Worm (Caenorhabditis elegans): ENCODE data around the gene nhr-100.
A peak's percentile ranks its signal among the peaks of the same experiment; 100 is the strongest.
"Not testable (repeated sequence)": the region's sequence is repeated elsewhere in the genome, so short reads cannot be mapped to it uniquely, and the experiment has no call there.

The nhr-100 gene

DNA sequence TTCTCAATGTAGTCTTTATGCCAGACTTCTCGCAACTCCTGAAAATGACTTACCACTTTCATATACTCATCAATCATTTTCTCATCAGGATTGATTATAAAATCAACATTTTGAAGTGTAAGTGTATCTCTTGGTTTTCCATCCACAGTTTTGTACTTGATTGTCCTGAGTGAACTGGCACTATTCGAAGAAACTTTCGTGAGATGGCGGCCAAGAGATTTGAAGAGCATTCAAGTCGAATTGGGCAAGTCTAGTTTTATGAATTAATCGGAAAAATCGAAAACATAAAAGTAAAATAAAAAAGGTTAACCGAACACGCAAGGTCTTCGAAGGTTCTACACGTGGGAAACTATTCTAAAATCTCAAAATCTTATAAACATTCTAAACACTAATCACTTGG is 14.4 kb downstream of the nhr-100 start, which contains the start of gene C28D4.7:
C28D4.7 (minus strand) TSS at position 265 of the 400 bp plus-strand sequence.
- TF ChIP-seq W03F9.2 (tag; optimal IDR thresholded peaks at IDR 0.05) (no peak), him-1 (tag; optimal IDR thresholded peaks at IDR 0.05) (no peak), dao-5 (tag; optimal IDR thresholded peaks at IDR 0.05) (no peak)

- TF ChIP-seq W03F9.2 (tag; optimal IDR thresholded peaks at IDR 0.05) (no peak), dao-5 (tag; optimal IDR thresholded peaks at IDR 0.05) (no peak), him-1 (tag; optimal IDR thresholded peaks at IDR 0.05) (no peak)
Observed at ce11 chrIV:9744905-9745304, 16.4 kb downstream of the nhr-100 start, which contains the start of gene C28D4.4. Gene C28D4.4 (minus strand): TSS chrIV:9745005.

- TF ChIP-seq dao-5 (tag; optimal IDR thresholded peaks at IDR 0.05), result no peak
- TF ChIP-seq W03F9.2 (tag; optimal IDR thresholded peaks at IDR 0.05), result no peak
- no peak for TF ChIP-seq him-1 (tag; optimal IDR thresholded peaks at IDR 0.05)
Observed at ce11 chrIV:9746762-9747161, 18.3 kb downstream of the nhr-100 start, which contains the start of gene C28D4.5. Gene C28D4.5 (minus strand): TSS chrIV:9746862.

DNA sequence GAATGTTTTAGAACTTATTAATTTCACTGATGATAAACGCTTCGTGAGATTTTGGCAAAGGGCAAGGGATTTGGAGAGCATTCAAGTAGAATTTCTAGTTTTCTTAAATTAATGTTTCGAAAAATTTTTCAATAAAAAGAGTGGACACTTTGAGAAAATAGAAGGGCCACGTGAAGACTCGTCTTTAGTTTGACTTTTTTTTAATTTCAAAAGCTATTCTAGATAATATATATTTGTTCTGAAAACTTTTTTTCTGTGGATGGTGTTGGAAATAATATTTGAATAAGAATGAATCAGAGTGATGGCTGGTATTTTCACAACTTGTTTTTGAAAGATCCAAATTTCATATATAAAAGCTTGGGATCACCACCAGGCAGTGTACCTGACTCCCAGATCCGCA is 19.9 kb downstream of the nhr-100 start, which contains the start of gene C28D4.8:
C28D4.8 (minus strand) TSS at position 101 of the 400 bp plus-strand sequence.
- TF ChIP-seq dao-5 (tag; optimal IDR thresholded peaks at IDR 0.05) (no peak), him-1 (tag; optimal IDR thresholded peaks at IDR 0.05) (no peak), W03F9.2 (tag; optimal IDR thresholded peaks at IDR 0.05) (no peak)

- no peak for TF ChIP-seq him-1 (tag; optimal IDR thresholded peaks at IDR 0.05)
- TF ChIP-seq W03F9.2 (tag; optimal IDR thresholded peaks at IDR 0.05), result no peak
- TF ChIP-seq dao-5 (tag; optimal IDR thresholded peaks at IDR 0.05), result no peak
Observed at ce11 chrIV:9755713-9756112, 27.2 kb downstream of the nhr-100 start.

ce11 chrIV:9756647-9757424 is 28.4 kb downstream of the nhr-100 start:
- peak; percentile 41 for TF ChIP-seq W03F9.2 (tag; optimal IDR thresholded peaks at IDR 0.05)
- no peak for TF ChIP-seq him-1 (tag; optimal IDR thresholded peaks at IDR 0.05)

ce11 chrIV:9757425-9757740 is 28.9 kb downstream of the nhr-100 start, which contains the start of gene nhr-97:
Gene nhr-97 (plus strand): TSS chrIV:9757641.
- TF ChIP-seq W03F9.2 (tag; optimal IDR thresholded peaks at IDR 0.05) (no peak), dao-5 (tag; optimal IDR thresholded peaks at IDR 0.05) (no peak)

- TF ChIP-seq W03F9.2 (tag; optimal IDR thresholded peaks at IDR 0.05) (no peak), him-1 (tag; optimal IDR thresholded peaks at IDR 0.05) (no peak), dao-5 (tag; optimal IDR thresholded peaks at IDR 0.05) (no peak)
Observed at ce11 chrIV:9761751-9762150, 33.3 kb downstream of the nhr-100 start.

DNA sequence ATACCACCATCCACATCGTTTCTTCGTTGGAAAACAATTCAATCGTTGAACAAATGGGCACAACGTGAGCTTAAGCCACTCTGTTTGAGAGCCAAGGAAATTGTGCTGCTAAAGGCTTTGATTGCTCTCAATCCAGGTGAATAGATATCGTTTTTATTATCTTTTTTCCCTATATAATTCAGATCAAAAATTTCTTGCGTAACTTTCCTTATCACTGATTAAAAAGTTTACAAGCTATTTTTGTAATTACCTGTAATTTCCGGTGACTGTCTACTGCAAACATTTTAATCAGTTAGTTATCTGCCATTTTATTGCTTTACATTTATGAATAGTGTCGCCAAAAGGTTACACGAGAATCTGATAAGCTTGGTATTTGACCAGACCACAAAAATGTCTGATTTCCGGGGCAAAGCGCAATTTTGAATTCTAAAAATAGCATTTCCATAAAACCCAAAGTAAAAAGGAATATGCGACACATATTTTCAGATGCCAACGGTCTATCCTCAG is 34.2 kb downstream of the nhr-100 start:
- TF ChIP-seq him-1 (tag; optimal IDR thresholded peaks at IDR 0.05) (no peak), W03F9.2 (tag; optimal IDR thresholded peaks at IDR 0.05) (no peak), dao-5 (tag; optimal IDR thresholded peaks at IDR 0.05) (no peak)

DNA sequence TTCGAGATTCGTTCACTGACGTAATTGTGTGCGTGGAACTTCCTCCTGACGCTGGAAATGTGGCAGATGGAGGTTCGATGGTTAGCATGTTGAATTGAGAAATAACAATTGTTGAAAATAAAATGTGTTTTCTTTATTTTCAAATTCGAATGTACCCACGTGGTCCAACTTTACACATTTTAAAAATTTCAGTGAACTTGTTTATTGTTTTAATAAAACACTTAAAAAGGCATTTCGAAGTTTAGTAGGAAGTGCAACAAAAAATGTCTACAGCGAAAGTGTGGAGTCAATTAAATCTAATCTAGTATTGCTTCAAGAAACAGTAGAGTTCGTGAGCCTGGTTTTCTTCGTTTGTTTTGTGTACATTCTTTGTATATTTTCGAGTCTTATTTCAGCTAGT is 37.8 kb downstream of the nhr-100 start, which contains the start of gene ssp-36:
ssp-36 (minus strand) TSS at position 101 of the 400 bp plus-strand sequence.
- TF ChIP-seq dao-5 (tag; optimal IDR thresholded peaks at IDR 0.05), result no peak
- TF ChIP-seq him-1 (tag; optimal IDR thresholded peaks at IDR 0.05), result no peak
- no peak for TF ChIP-seq W03F9.2 (tag; optimal IDR thresholded peaks at IDR 0.05)

DNA sequence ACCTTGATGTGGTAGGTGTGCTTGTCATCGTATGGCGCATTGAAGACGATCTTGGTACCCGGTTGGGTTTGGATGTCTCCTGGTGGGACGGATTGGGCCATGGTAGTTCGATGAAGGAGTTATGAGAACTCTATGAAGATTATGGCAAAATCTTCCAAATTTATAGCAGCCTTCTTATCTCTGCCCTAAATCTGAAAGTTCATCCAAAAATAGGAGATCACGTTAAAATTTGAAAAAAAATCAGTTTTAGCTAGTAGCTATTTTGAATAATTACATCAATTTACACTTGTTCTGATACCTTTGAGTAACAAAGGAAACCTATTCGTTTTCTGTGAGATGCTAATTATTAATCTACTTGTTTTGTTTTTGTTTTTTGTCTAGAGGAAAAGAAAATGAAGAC is 38.6 kb downstream of the nhr-100 start, which contains the start of gene msp-79:
msp-79 (minus strand) TSS at position 101 of the 400 bp plus-strand sequence.
- TF ChIP-seq him-1, W03F9.2, dao-5 (tag; optimal IDR thresholded peaks at IDR 0.05): not testable (repeated sequence)

- TF ChIP-seq W03F9.2, him-1, dao-5 (tag; optimal IDR thresholded peaks at IDR 0.05): not testable (repeated sequence)
Observed at ce11 chrIV:9769746-9770145, 41.3 kb downstream of the nhr-100 start, which contains the start of gene msp-78. Gene msp-78 (plus strand): TSS chrIV:9770046.

- no peak for TF ChIP-seq W03F9.2 (tag; optimal IDR thresholded peaks at IDR 0.05)
- TF ChIP-seq dao-5 (tag; optimal IDR thresholded peaks at IDR 0.05), result no peak
- no peak for TF ChIP-seq him-1 (tag; optimal IDR thresholded peaks at IDR 0.05)
Observed at ce11 chrIV:9770798-9771197, 42.3 kb downstream of the nhr-100 start.

ce11 chrIV:9772096-9772720 is 43.7 kb downstream of the nhr-100 start, which contains the start of gene cav-1:
Gene cav-1 (plus strand): TSS chrIV:9772510.
- TF ChIP-seq W03F9.2 (tag; optimal IDR thresholded peaks at IDR 0.05) (no peak), dao-5 (tag; optimal IDR thresholded peaks at IDR 0.05) (no peak), him-1 (tag; optimal IDR thresholded peaks at IDR 0.05) (no peak)
